Worm (Caenorhabditis elegans): ENCODE measurements around the gene T08H10.3.

- TF ChIP-seq egl-27 (tag; optimal IDR thresholded peaks at IDR 0.05) (no peak), ztf-11 (tag; optimal IDR thresholded peaks at IDR 0.05) (no peak), unc-130 (GFP tag; optimal IDR thresholded peaks at IDR 0.05) (no peak), nhr-6 (tag; optimal IDR thresholded peaks at IDR 0.05) (no peak), lsy-2 (tag; optimal IDR thresholded peaks at IDR 0.05) (no peak), Y105C5A.15 (GFP tag; IDR thresholded peaks at IDR 0.05) (no peak), dmd-6 (GFP tag; IDR thresholded peaks at IDR 0.05) (no peak)
Measured at ce11 chrV:4505408-4506270, 34.5 kb downstream of the T08H10.3 start.
